Worm (Caenorhabditis elegans): Measurements from ENCODE around the gene glr-4.

The glr-4 gene

ce11 chrII:7813645-7814044, 19.5 kb upstream of the glr-4 start:
- TF ChIP-seq fos-1 (tag; optimal IDR thresholded peaks at IDR 0.05) (peak; percentile 26), nhr-11 (tag; optimal IDR thresholded peaks at IDR 0.05) (no peak), skn-1 (tag; optimal IDR thresholded peaks at IDR 0.05) (peak; percentile 24)

- TF ChIP-seq unc-39 (tag; optimal IDR thresholded peaks at IDR 0.05) = no peak
- no peak for TF ChIP-seq crh-2 (tag; optimal IDR thresholded peaks at IDR 0.05)
- no peak for TF ChIP-seq ztf-4 (tag; optimal IDR thresholded peaks at IDR 0.05)
- TF ChIP-seq lin-39 (tag; optimal IDR thresholded peaks at IDR 0.05) = no peak
- no peak for TF ChIP-seq nhr-237 (tag; optimal IDR thresholded peaks at IDR 0.05)
- TF ChIP-seq nhr-77 (tag; optimal IDR thresholded peaks at IDR 0.05) = no peak
- no peak for TF ChIP-seq ZK546.5 (tag; optimal IDR thresholded peaks at IDR 0.05)
- no peak for TF ChIP-seq aly-2 (tag; optimal IDR thresholded peaks at IDR 0.05)
- no peak for TF ChIP-seq gmeb-1 (tag; optimal IDR thresholded peaks at IDR 0.05)
- TF ChIP-seq sem-4 (tag; optimal IDR thresholded peaks at IDR 0.05) = no peak
- no peak for TF ChIP-seq mab-5 (tag; optimal IDR thresholded peaks at IDR 0.05)
- TF ChIP-seq ama-1 (optimal IDR thresholded peaks at IDR 0.05) = no peak
- no peak for TF ChIP-seq nhr-6 (tag; optimal IDR thresholded peaks at IDR 0.05)
- no peak for TF ChIP-seq sma-3 (GFP tag; optimal IDR thresholded peaks at IDR 0.05)
- no peak for TF ChIP-seq fos-1 (tag; optimal IDR thresholded peaks at IDR 0.05)
- TF ChIP-seq F13H6.1 (tag; optimal IDR thresholded peaks at IDR 0.05) = no peak
- no peak for TF ChIP-seq nhr-11 (tag; optimal IDR thresholded peaks at IDR 0.05)
- TF ChIP-seq nhr-23 (tag; optimal IDR thresholded peaks at IDR 0.05) = no peak
- no peak for TF ChIP-seq lsy-2 (tag; optimal IDR thresholded peaks at IDR 0.05)
These were observed 19.1 kb upstream of the glr-4 start for ce11 chrII:7813237-7813636.

ce11 chrII:7812332-7812731, 18.2 kb upstream of the glr-4 start:
- TF ChIP-seq mdl-1 (tag; optimal IDR thresholded peaks at IDR 0.05) (no peak), nhr-10 (tag; optimal IDR thresholded peaks at IDR 0.05) (no peak), F13H6.1 (tag; optimal IDR thresholded peaks at IDR 0.05) (no peak), lin-13 (GFP tag; optimal IDR thresholded peaks at IDR 0.05) (no peak), nhr-12 (tag; optimal IDR thresholded peaks at IDR 0.05) (no peak), nhr-6 (tag; optimal IDR thresholded peaks at IDR 0.05) (no peak), nhr-21 (tag; optimal IDR thresholded peaks at IDR 0.05) (no peak), C34F6.9 (tag; optimal IDR thresholded peaks at IDR 0.05) (no peak), mab-5 (tag; optimal IDR thresholded peaks at IDR 0.05) (no peak), nhr-129 (tag; optimal IDR thresholded peaks at IDR 0.05) (no peak), lin-11 (tag; optimal IDR thresholded peaks at IDR 0.05) (no peak), ZK546.5 (tag; optimal IDR thresholded peaks at IDR 0.05) (no peak), elt-3 (tag; optimal IDR thresholded peaks at IDR 0.05) (no peak), snpc-4 (tag; optimal IDR thresholded peaks at IDR 0.05) (no peak), elt-1 (tag; optimal IDR thresholded peaks at IDR 0.05) (no peak), blmp-1 (tag; optimal IDR thresholded peaks at IDR 0.05; ENCODE audit: insufficient read depth) (no peak)

- TF ChIP-seq ztf-4 (tag; optimal IDR thresholded peaks at IDR 0.05) (no peak), blmp-1 (tag; optimal IDR thresholded peaks at IDR 0.05; ENCODE audit: insufficient read depth) (no peak), nhr-129 (tag; optimal IDR thresholded peaks at IDR 0.05) (no peak), crh-2 (tag; optimal IDR thresholded peaks at IDR 0.05) (no peak), nhr-12 (tag; optimal IDR thresholded peaks at IDR 0.05) (no peak), aly-2 (tag; optimal IDR thresholded peaks at IDR 0.05) (no peak), fos-1 (tag; optimal IDR thresholded peaks at IDR 0.05) (no peak), nhr-237 (tag; optimal IDR thresholded peaks at IDR 0.05) (no peak)
These were observed 16.9 kb upstream of the glr-4 start, which contains the start of gene cki-1 for ce11 chrII:7810869-7811543. Gene cki-1 (plus strand): TSS chrII:7811240.

ce11 chrII:7810162-7810868, 16.2 kb upstream of the glr-4 start:
- TF ChIP-seq nhr-10 (tag; optimal IDR thresholded peaks at IDR 0.05) = no peak
- TF ChIP-seq unc-62 (GFP tag; optimal IDR thresholded peaks at IDR 0.05) = no peak
- no peak for TF ChIP-seq ZK546.5 (tag; optimal IDR thresholded peaks at IDR 0.05)
- TF ChIP-seq nhr-21 (tag; optimal IDR thresholded peaks at IDR 0.05) = no peak
- no peak for TF ChIP-seq zag-1 (tag; optimal IDR thresholded peaks at IDR 0.05)
- no peak for TF ChIP-seq nhr-23 (tag; optimal IDR thresholded peaks at IDR 0.05)
